Worm (Caenorhabditis elegans): ENCODE results near the gene str-240.

- TF ChIP-seq pha-4 (GFP tag; IDR thresholded peaks at IDR 0.05) (no peak), pha-4 (tag; optimal IDR thresholded peaks at IDR 0.05) (no peak), ceh-62 (tag; optimal IDR thresholded peaks at IDR 0.05) (no peak), daf-8 (GFP tag; IDR thresholded peaks at IDR 0.05) (no peak), unc-39 (tag; optimal IDR thresholded peaks at IDR 0.05) (no peak), ces-1 (GFP tag; optimal IDR thresholded peaks at IDR 0.05) (no peak), snpc-4 (tag; optimal IDR thresholded peaks at IDR 0.05) (no peak), dve-1 (tag; optimal IDR thresholded peaks at IDR 0.05; ENCODE audit: insufficient read depth) (no peak), R02D3.7 (tag; optimal IDR thresholded peaks at IDR 0.05) (no peak), spr-3 (GFP tag; optimal IDR thresholded peaks at IDR 0.05) (no peak)
These were observed 49.2 kb downstream of the str-240 start for ce11 chrV:1472569-1472968.
